Fruit fly (Drosophila melanogaster): ENCODE measurements around the gene CG34404.

Gene CG34404

DNA sequence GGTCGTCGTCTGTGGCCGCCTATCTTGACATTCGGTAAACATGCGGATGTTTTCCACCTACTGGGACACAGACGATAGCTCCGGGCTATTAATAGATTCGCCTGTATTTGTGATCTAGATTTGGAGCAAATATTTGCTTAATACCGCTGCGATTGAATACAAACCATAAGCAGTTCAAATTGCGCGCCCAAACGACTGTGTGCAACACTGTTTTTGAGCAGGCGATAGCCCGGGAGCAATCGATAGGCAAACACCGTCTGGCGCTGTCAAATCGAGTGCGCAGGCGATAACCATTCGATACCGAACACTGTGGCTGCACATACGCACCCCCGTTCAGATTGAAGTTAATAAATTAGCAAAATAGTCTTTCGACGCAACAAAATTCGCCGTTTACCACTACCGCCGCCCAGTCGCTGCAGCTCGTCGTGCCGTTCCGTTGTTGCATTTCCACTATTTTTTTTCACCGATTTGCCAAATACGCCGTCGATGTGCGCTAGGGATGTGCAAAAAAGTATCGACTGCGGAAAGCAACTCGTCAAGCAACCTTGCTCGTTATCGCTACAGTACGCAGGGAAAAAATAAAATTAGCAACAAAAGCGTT lies 40.8 kb upstream of the CG34404 start, which contains the start of gene Atx2 (continued):
- TF ChIP-seq CG13123 (GFP tag; optimal IDR thresholded peaks at IDR 0.05) (no peak), CG6175 (GFP tag; IDR thresholded peaks at IDR 0.05) (0 out of 3 replicates have a peak, but pooled peaks have one; percentile 16), CG33213 (GFP tag; optimal IDR thresholded peaks at IDR 0.05) (peak; percentile 26), Bteb2 (GFP tag; optimal IDR thresholded peaks at IDR 0.05) (peak; percentile 24), Abd-B (GFP tag; optimal IDR thresholded peaks at IDR 0.05) (peak; percentile 30), seq (GFP tag; IDR thresholded peaks at IDR 0.05) (peak; percentile 45; the same call in 1 of the 2 replicates), run (tag; optimal IDR thresholded peaks at IDR 0.05) (no peak), TFAM (GFP tag; optimal IDR thresholded peaks at IDR 0.05) (no peak), esg (GFP tag; conservative IDR thresholded peaks at IDR 0.05) (no peak), HHEX (GFP tag; optimal IDR thresholded peaks at IDR 0.05) (peak; percentile 15), Chrac-16 (GFP tag; optimal IDR thresholded peaks at IDR 0.05) (no peak), CG18262 (tag; optimal IDR thresholded peaks at IDR 0.05) (no peak), CTCF (GFP tag; optimal IDR thresholded peaks at IDR 0.05) (peak; percentile 69), HLH3B (GFP tag; IDR thresholded peaks at IDR 0.05) (peak; percentile 43; the same call in 1 of the 2 replicates), al (GFP tag; IDR thresholded peaks at IDR 0.05) (peak; percentile 31; the same call in 1 of the 2 replicates), CG6854 (GFP tag; optimal IDR thresholded peaks at IDR 0.05) (no peak), slou (GFP tag; optimal IDR thresholded peaks at IDR 0.05) (no peak), Jarid2 (GFP tag; optimal IDR thresholded peaks at IDR 0.05) (peak; percentile 5), CG18619 (GFP tag; optimal IDR thresholded peaks at IDR 0.05) (peak; percentile 40), disco-r (GFP tag; optimal IDR thresholded peaks at IDR 0.05) (peak; percentile 14), pita (GFP tag; optimal IDR thresholded peaks at IDR 0.05) (no peak), Hr51 (GFP tag; optimal IDR thresholded peaks at IDR 0.05) (peak in 1 of 2 experiments; percentile 51), gcm (GFP tag; optimal IDR thresholded peaks at IDR 0.05) (no peak), Opbp (GFP tag; IDR thresholded peaks at IDR 0.05; ENCODE audit: partially characterized antibody) (peak; percentile 95), CG3281 (GFP tag; optimal IDR thresholded peaks at IDR 0.05) (no peak), exex (tag; optimal IDR thresholded peaks at IDR 0.05) (no peak), dmrt11E (tag; optimal IDR thresholded peaks at IDR 0.05) (peak; percentile 16), sd (tag; optimal IDR thresholded peaks at IDR 0.05) (no peak), Mad (GFP tag; optimal IDR thresholded peaks at IDR 0.05) (peak; percentile 53), mirr (GFP tag; optimal IDR thresholded peaks at IDR 0.05) (peak; percentile 22), CG11695 (GFP tag; IDR thresholded peaks at IDR 0.05) (no peak), Sry-δ (GFP tag; optimal IDR thresholded peaks at IDR 0.05) (peak; percentile 97), gfzf (GFP tag; optimal IDR thresholded peaks at IDR 0.05) (peak; percentile 21), Dref (GFP tag; IDR thresholded peaks at IDR 0.05) (peak; percentile 98), HLHmδ (GFP tag; optimal IDR thresholded peaks at IDR 0.05) (no peak), dpn (GFP tag; optimal IDR thresholded peaks at IDR 0.05) (peak; percentile 56 to 61), NFAT (GFP tag; IDR thresholded peaks at IDR 0.05) (peak; percentile 66), CG7928 (GFP tag; optimal IDR thresholded peaks at IDR 0.05) (no peak), CG11093 (GFP tag; IDR thresholded peaks at IDR 0.05) (no peak), CG10431 (GFP tag; optimal IDR thresholded peaks at IDR 0.05) (no peak), CG7357 (GFP tag; IDR thresholded peaks at IDR 0.05) (no peak), CG3995 (GFP tag; optimal IDR thresholded peaks at IDR 0.05) (peak; percentile 36), pho (GFP tag; optimal IDR thresholded peaks at IDR 0.05) (peak; percentile 73), Hand (GFP tag; optimal IDR thresholded peaks at IDR 0.05) (no peak), CG3838 (GFP tag; optimal IDR thresholded peaks at IDR 0.05) (no peak), aop (GFP tag; IDR thresholded peaks at IDR 0.05) (no peak), cato (GFP tag; optimal IDR thresholded peaks at IDR 0.05; ENCODE audit: borderline replicate concordance) (no peak), cas (GFP tag; IDR thresholded peaks at IDR 0.05) (no peak), CG12071 (GFP tag; optimal IDR thresholded peaks at IDR 0.05) (no peak), CG10366 (GFP tag; IDR thresholded peaks at IDR 0.05) (peak; percentile 26), Dip3 (GFP tag; optimal IDR thresholded peaks at IDR 0.05) (peak; percentile 0)
